Worm (Caenorhabditis elegans) whole organism, mixed stage, embryonic: Measurements from ENCODE around the gene acp-6.

Experiments used
- drap-1 ChIP-seq: fragments of 200-800 bp; sonication (Bioruptor generic); optimal IDR thresholded peaks from 3 replicates; lab custom pipeline; 2018; ENCODE audit warnings: mild to moderate bottlenecking, missing genetic modification characterization, missing compliant biosample characterization
- elt-3 ChIP-seq: fragments of 150-350 bp; optimal IDR thresholded peaks from 2 replicates; lab custom pipeline; 2014; ENCODE audit warnings: missing biosample characterization, missing genetic modification characterization
- flh-1 ChIP-seq: fragments of 200-800 bp; sonication (Bioruptor generic); optimal IDR thresholded peaks from 2 replicates; lab custom pipeline; 2018; ENCODE audit warnings: mild to moderate bottlenecking, missing genetic modification characterization, moderate library complexity, missing compliant biosample characterization
- lsy-2 ChIP-seq: fragments of 150-350 bp; optimal IDR thresholded peaks from 2 replicates; lab custom pipeline; 2014; ENCODE audit warnings: missing biosample characterization, missing genetic modification characterization
- mep-1 ChIP-seq: fragments of 150-350 bp; optimal IDR thresholded peaks from 2 replicates; lab custom pipeline; 2017; ENCODE audit warnings: missing biosample characterization, missing genetic modification reagents, missing genetic modification characterization, inconsistent platforms
- pha-4 ChIP-seq: fragments of 150-350 bp; optimal IDR thresholded peaks from 2 replicates; lab custom pipeline; 2018; ENCODE audit warnings: missing biosample characterization, missing genetic modification reagents, missing genetic modification characterization
- zip-8 ChIP-seq: fragments of 150-350 bp; optimal IDR thresholded peaks from 2 replicates; lab custom pipeline; 2014; ENCODE audit warnings: missing biosample characterization, missing genetic modification characterization
- ztf-11 ChIP-seq: fragments of 150-350 bp; optimal IDR thresholded peaks from 2 replicates; lab custom pipeline; 2014; ENCODE audit warnings: missing biosample characterization, missing genetic modification characterization

acp-6 gene

DNA sequence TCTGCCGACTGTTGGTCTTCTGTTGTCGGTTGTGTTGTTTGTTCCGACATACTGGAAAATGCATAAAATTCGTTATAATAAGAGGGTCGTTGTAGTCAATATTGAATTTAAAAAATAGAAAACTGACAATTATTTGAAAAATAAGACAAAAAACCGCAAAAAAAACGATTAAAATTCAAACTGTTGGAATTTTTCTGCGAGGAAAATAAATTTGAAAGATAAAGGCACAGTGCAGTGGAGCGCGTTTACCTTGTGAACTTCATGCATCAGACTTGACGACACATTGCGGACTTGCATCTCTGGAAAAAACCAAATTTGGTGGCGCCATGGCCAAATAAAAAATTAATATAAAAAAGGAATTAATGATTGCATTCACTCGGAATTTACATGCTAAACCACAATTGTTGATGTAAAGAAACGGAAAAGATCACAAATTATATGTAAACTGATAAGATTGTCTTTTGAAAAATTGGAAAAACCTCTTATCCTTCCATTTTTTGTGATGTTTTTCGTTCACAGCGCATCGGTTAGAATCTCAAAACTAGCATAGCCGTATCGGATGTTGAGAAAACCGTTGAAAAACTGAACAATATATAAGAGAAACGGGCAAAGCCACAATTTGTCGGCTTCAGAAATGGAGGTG, 49.3 kb downstream of the acp-6 start, which contains the start of the genes hrpf-2 and bli-6 (continued):
- TF ChIP-seq ztf-11 (tag; lab: Kevin White, UChicago) = no peak
- TF ChIP-seq zip-8 (tag; lab: Kevin White, UChicago) = no peak
- no peak for TF ChIP-seq drap-1 (GFP tag; lab: Kevin White, UChicago)
- TF ChIP-seq elt-3 (tag; lab: Kevin White, UChicago) = no peak
- TF ChIP-seq pha-4 (tag; lab: Kevin White, UChicago) = peak; percentile 35
- TF ChIP-seq flh-1 (GFP tag; lab: Kevin White, UChicago) = no peak
- peak; percentile 78 for TF ChIP-seq lsy-2 (tag; lab: Kevin White, UChicago)
- TF ChIP-seq mep-1 (tag; lab: Kevin White, UChicago) = peak; percentile 76
